Worm (Caenorhabditis elegans): ENCODE data around the gene irld-20.

ce11 chrIII:12773753-12774152 is 22.8 kb downstream of the irld-20 start:
- TF ChIP-seq snpc-4 (tag; optimal IDR thresholded peaks at IDR 0.05) (no peak), lin-39 (tag; optimal IDR thresholded peaks at IDR 0.05) (no peak), peb-1 (tag; optimal IDR thresholded peaks at IDR 0.05) (no peak), ama-1 (optimal IDR thresholded peaks at IDR 0.05) (no peak), ZK546.5 (tag; optimal IDR thresholded peaks at IDR 0.05) (no peak), crh-2 (tag; optimal IDR thresholded peaks at IDR 0.05) (no peak), aly-2 (tag; optimal IDR thresholded peaks at IDR 0.05) (no peak), nhr-6 (tag; optimal IDR thresholded peaks at IDR 0.05) (no peak), nhr-77 (tag; optimal IDR thresholded peaks at IDR 0.05) (no peak), elt-1 (tag; optimal IDR thresholded peaks at IDR 0.05) (no peak), blmp-1 (tag; optimal IDR thresholded peaks at IDR 0.05; ENCODE audit: insufficient read depth) (no peak), skn-1 (tag; optimal IDR thresholded peaks at IDR 0.05) (no peak)
